Worm (Caenorhabditis elegans): ENCODE measurements around the gene smg-4.

DNA sequence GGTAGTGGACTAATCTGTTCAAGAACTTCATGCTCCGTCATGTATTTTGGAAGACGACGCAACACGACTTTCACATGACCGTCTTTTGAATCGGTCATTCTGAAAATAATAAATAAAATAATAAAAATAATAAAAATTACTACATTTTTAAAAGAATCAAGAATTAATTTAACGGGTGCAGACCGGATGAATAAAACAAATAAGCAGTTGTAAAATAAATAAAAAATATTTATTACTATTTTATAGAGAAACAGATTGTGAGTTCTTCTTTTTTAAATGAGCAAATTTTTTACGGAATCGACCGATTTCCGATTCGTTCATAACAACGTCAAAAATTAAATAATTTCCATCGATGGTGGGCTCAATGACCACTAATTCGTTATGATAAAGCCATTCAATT, at the start of gene smg-4:
- TF ChIP-seq tbx-7 (tag; optimal IDR thresholded peaks at IDR 0.05), result no peak
- TF ChIP-seq ama-1 (optimal IDR thresholded peaks at IDR 0.05), result no peak
- TF ChIP-seq fkh-10 (GFP tag; optimal IDR thresholded peaks at IDR 0.05), result no peak
- no peak for TF ChIP-seq pat-9 (tag; optimal IDR thresholded peaks at IDR 0.05)
- TF ChIP-seq pha-4 (tag; optimal IDR thresholded peaks at IDR 0.05), result no peak
- no peak for TF ChIP-seq ahr-1 (tag; optimal IDR thresholded peaks at IDR 0.05)
- no peak for TF ChIP-seq K09A11.1 (tag; optimal IDR thresholded peaks at IDR 0.05; ENCODE audit: insufficient read depth)
- TF ChIP-seq dmd-4 (tag; optimal IDR thresholded peaks at IDR 0.05; ENCODE audit: borderline replicate concordance), result no peak
